Worm (Caenorhabditis elegans): ENCODE results near the gene ceh-43.

Gene ceh-43

ce11 chrIII:4487271-4487670 is 37.5 kb upstream of the ceh-43 start:
- TF ChIP-seq med-1 (GFP tag; optimal IDR thresholded peaks at IDR 0.05; ENCODE audit: insufficient read depth) (no peak), ref-1 (GFP tag; conservative IDR thresholded peaks at IDR 0.05) (no peak)

ce11 chrIII:4484373-4484772 is 34.6 kb upstream of the ceh-43 start:
- peak; percentile 31; the same call in 1 of the 2 replicates for TF ChIP-seq flt-1 (GFP tag; IDR thresholded peaks at IDR 0.05)

DNA sequence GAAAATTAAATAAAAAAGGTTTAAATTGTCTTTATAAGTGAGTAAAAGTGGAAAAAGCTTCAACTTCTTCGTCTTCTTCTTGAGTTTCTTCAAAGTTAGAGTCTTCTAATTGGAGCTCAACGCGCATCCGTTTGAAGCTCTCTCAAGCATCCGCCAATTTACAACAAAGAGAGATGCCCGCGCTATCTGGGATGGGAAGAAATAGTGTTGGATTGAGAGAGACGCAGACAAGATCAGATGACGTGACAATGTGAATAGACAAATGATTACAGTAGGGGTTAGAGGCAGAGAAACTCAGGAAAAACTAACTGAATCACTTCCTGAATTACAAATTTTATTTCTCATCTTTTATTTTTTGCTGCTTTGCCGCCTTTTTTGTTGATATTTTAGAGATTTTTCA is 33.2 kb upstream of the ceh-43 start:
- no peak for TF ChIP-seq tab-1 (GFP tag; IDR thresholded peaks at IDR 0.05)
- no peak for TF ChIP-seq cog-1 (tag; optimal IDR thresholded peaks at IDR 0.05)
- no peak for TF ChIP-seq klf-2 (GFP tag; conservative IDR thresholded peaks at IDR 0.05)
- TF ChIP-seq ztf-23 (GFP tag; IDR thresholded peaks at IDR 0.05) = no peak
- no peak for TF ChIP-seq ztf-29 (GFP tag; IDR thresholded peaks at IDR 0.05)
- TF ChIP-seq ref-1 (GFP tag; conservative IDR thresholded peaks at IDR 0.05) = no peak
- TF ChIP-seq med-1 (GFP tag; optimal IDR thresholded peaks at IDR 0.05; ENCODE audit: insufficient read depth) = no peak
- no peak for TF ChIP-seq flt-1 (GFP tag; IDR thresholded peaks at IDR 0.05)
- no peak for TF ChIP-seq T22C8.4 (GFP tag; IDR thresholded peaks at IDR 0.05)

DNA sequence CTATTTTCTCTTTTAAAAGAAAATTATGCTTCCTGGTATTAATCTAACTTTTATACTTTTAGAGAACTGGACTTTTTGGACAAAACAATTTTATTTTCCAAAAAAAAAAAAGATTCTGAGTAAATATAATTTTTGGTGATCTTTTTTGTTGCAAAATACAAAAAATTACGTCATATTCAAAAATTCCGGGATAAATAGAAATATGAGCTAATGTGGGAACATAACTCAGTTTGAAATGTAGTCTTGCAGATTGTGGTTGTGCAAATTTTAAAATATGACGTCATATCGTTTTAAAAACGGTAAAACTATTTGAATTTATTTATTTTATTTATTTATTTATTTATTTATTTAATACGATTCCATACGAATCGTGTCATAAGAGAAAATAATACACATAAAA is 32.0 kb upstream of the ceh-43 start:
- TF ChIP-seq med-1 (GFP tag; optimal IDR thresholded peaks at IDR 0.05; ENCODE audit: insufficient read depth) (no peak), klf-2 (GFP tag; conservative IDR thresholded peaks at IDR 0.05) (no peak), cog-1 (tag; optimal IDR thresholded peaks at IDR 0.05) (no peak), ztf-29 (GFP tag; IDR thresholded peaks at IDR 0.05) (no peak), tab-1 (GFP tag; IDR thresholded peaks at IDR 0.05) (no peak), T22C8.4 (GFP tag; IDR thresholded peaks at IDR 0.05) (no peak), ref-1 (GFP tag; conservative IDR thresholded peaks at IDR 0.05) (no peak), ztf-23 (GFP tag; IDR thresholded peaks at IDR 0.05) (no peak), flt-1 (GFP tag; IDR thresholded peaks at IDR 0.05) (no peak)

DNA sequence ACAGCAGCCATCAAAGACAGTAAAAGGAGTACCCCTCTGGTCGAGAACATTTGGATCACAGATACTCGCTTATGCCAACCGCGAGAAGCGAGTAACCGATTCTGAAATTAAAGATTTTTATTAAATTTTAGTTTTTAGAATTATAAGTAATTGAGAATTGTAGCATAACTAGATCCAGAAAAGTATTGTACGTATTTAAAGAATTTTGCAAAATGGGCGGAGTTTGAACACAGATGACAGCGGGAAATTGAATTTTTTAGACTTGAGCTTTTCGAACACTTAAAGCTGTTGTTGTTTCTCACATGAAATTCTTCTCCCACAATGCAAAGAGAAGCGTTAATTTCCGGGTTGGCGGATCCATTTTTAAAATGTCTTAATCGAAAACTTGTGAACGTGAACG is 27.7 kb upstream of the ceh-43 start, which contains the start of gene ins-17:
TSS of gene ins-17 (minus strand) at position 101 of the 400 bp plus-strand sequence.
- no peak for TF ChIP-seq cog-1 (tag; optimal IDR thresholded peaks at IDR 0.05)
- no peak for TF ChIP-seq klf-2 (GFP tag; conservative IDR thresholded peaks at IDR 0.05)
- no peak for TF ChIP-seq flt-1 (GFP tag; IDR thresholded peaks at IDR 0.05)
- no peak for TF ChIP-seq ref-1 (GFP tag; conservative IDR thresholded peaks at IDR 0.05)
- no peak for TF ChIP-seq ztf-23 (GFP tag; IDR thresholded peaks at IDR 0.05)
- no peak for TF ChIP-seq med-1 (GFP tag; optimal IDR thresholded peaks at IDR 0.05; ENCODE audit: insufficient read depth)

ce11 chrIII:4476806-4477205 is 27.1 kb upstream of the ceh-43 start:
- no peak for TF ChIP-seq cog-1 (tag; optimal IDR thresholded peaks at IDR 0.05)
- TF ChIP-seq flt-1 (GFP tag; IDR thresholded peaks at IDR 0.05) = no peak
- no peak for TF ChIP-seq klf-2 (GFP tag; conservative IDR thresholded peaks at IDR 0.05)
- TF ChIP-seq ztf-23 (GFP tag; IDR thresholded peaks at IDR 0.05) = no peak
- TF ChIP-seq med-1 (GFP tag; optimal IDR thresholded peaks at IDR 0.05; ENCODE audit: insufficient read depth) = no peak
- no peak for TF ChIP-seq ref-1 (GFP tag; conservative IDR thresholded peaks at IDR 0.05)
- no peak for TF ChIP-seq tab-1 (GFP tag; IDR thresholded peaks at IDR 0.05)
- TF ChIP-seq ztf-29 (GFP tag; IDR thresholded peaks at IDR 0.05) = no peak
- no peak for TF ChIP-seq T22C8.4 (GFP tag; IDR thresholded peaks at IDR 0.05)

ce11 chrIII:4476313-4476712 is 26.6 kb upstream of the ceh-43 start:
- TF ChIP-seq med-1 (GFP tag; optimal IDR thresholded peaks at IDR 0.05; ENCODE audit: insufficient read depth) (no peak), flt-1 (GFP tag; IDR thresholded peaks at IDR 0.05) (no peak), ztf-29 (GFP tag; IDR thresholded peaks at IDR 0.05) (no peak), klf-2 (GFP tag; conservative IDR thresholded peaks at IDR 0.05) (no peak), ztf-23 (GFP tag; IDR thresholded peaks at IDR 0.05) (no peak), T22C8.4 (GFP tag; IDR thresholded peaks at IDR 0.05) (no peak), ref-1 (GFP tag; conservative IDR thresholded peaks at IDR 0.05) (no peak), tab-1 (GFP tag; IDR thresholded peaks at IDR 0.05) (no peak), cog-1 (tag; optimal IDR thresholded peaks at IDR 0.05) (no peak)

DNA sequence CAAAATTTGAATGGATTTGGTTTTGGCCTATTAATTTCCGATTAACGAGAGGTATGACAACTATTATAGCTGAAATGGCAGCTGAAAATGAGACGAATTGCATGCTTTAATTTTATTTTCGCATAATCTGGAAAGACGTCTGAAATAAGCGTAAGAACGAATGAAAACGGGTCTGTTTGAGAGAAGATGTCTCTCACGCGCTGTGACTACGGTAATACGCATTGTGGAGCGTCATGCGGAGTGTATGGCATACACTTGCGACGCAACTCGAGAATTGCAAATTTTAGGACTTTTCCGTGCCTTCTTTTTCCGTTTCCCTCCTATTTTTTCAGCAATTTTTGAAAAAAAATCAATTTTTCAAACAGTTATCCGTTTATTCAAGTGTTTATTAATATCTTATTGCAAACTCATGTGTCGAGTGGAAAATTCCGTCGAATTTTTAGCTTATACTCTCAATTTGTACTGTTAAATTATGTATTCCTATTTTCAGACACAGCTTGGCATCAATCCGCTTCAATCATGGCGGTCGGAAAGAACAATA is 25.8 kb upstream of the ceh-43 start, which contains the start of gene rps-1:
TSS of gene rps-1 (plus strand) at position 491 of the 541 bp plus-strand sequence.
- TF ChIP-seq ztf-23 (GFP tag; IDR thresholded peaks at IDR 0.05) = peak; percentile 89
- peak; percentile 70 for TF ChIP-seq ztf-29 (GFP tag; IDR thresholded peaks at IDR 0.05)
- peak; percentile 22 for TF ChIP-seq med-1 (GFP tag; optimal IDR thresholded peaks at IDR 0.05; ENCODE audit: insufficient read depth)
- TF ChIP-seq klf-2 (GFP tag; conservative IDR thresholded peaks at IDR 0.05) = 0 out of 2 replicates have a peak, but pooled peaks have one; percentile 44
- TF ChIP-seq cog-1 (tag; optimal IDR thresholded peaks at IDR 0.05) = peak; percentile 83
- TF ChIP-seq T22C8.4 (GFP tag; IDR thresholded peaks at IDR 0.05) = peak; percentile 29
- peak; percentile 89 for TF ChIP-seq flt-1 (GFP tag; IDR thresholded peaks at IDR 0.05)
- TF ChIP-seq ref-1 (GFP tag; conservative IDR thresholded peaks at IDR 0.05) = no peak
- TF ChIP-seq tab-1 (GFP tag; IDR thresholded peaks at IDR 0.05) = no peak

DNA sequence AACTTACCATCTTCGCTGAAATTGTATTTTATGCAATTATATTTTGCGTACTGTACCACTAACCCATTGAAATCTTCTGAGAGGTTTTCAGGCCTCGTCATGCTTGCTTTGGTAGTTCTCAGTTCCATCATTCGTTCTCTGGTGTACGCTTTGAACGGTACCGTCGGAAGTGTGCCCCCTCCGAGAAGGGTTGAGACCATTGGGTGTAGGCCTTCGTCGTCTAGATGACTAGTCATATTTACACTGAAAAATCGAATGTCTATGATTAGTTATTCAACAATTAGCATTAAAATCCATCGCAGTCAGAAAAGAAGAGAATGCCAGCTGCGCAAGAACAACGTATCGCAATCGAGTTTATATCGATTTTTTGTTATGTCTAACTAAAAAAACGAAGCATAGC is 25.2 kb upstream of the ceh-43 start, which contains the start of gene ifet-1:
TSS of gene ifet-1 (minus strand) at position 243 of the 400 bp plus-strand sequence.
- TF ChIP-seq cog-1 (tag; optimal IDR thresholded peaks at IDR 0.05) (no peak), flt-1 (GFP tag; IDR thresholded peaks at IDR 0.05) (no peak), med-1 (GFP tag; optimal IDR thresholded peaks at IDR 0.05; ENCODE audit: insufficient read depth) (no peak), T22C8.4 (GFP tag; IDR thresholded peaks at IDR 0.05) (no peak), klf-2 (GFP tag; conservative IDR thresholded peaks at IDR 0.05) (no peak), tab-1 (GFP tag; IDR thresholded peaks at IDR 0.05) (no peak), ref-1 (GFP tag; conservative IDR thresholded peaks at IDR 0.05) (no peak), ztf-29 (GFP tag; IDR thresholded peaks at IDR 0.05) (no peak), ztf-23 (GFP tag; IDR thresholded peaks at IDR 0.05) (no peak)

DNA sequence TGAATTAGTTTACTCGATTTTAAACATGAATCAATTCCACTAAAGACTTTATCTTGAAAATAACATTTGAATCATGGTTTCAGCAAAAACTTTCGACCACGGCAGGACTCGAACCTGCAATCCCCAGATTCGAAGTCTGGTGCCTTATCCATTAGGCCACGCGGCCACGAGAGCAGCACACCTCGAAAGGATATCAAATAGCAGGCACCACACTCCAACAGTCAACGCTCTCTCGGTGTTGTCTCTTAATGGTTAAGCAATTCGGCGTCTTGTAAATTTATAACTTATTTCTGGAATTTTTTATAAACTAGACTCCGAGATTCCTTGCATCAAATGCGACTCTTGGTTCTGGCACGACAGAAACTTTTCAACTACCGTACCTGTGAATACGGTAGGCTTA is 21.1 kb upstream of the ceh-43 start:
- TF ChIP-seq med-1 (GFP tag; optimal IDR thresholded peaks at IDR 0.05; ENCODE audit: insufficient read depth) = peak; percentile 78
- peak; percentile 88 for TF ChIP-seq ztf-23 (GFP tag; IDR thresholded peaks at IDR 0.05)
- peak; percentile 91 for TF ChIP-seq klf-2 (GFP tag; conservative IDR thresholded peaks at IDR 0.05)
- peak; percentile 94 for TF ChIP-seq T22C8.4 (GFP tag; IDR thresholded peaks at IDR 0.05)
- TF ChIP-seq ztf-29 (GFP tag; IDR thresholded peaks at IDR 0.05) = peak; percentile 83; the same call in 1 of the 2 replicates
- peak; percentile 94 for TF ChIP-seq ref-1 (GFP tag; conservative IDR thresholded peaks at IDR 0.05)
- TF ChIP-seq cog-1 (tag; optimal IDR thresholded peaks at IDR 0.05) = peak; percentile 81
- peak; percentile 97 for TF ChIP-seq flt-1 (GFP tag; IDR thresholded peaks at IDR 0.05)
- peak; percentile 97 for TF ChIP-seq tab-1 (GFP tag; IDR thresholded peaks at IDR 0.05)
